Worm (Caenorhabditis elegans): ENCODE results near the gene Y50E8A.2.

Y50E8A.2 gene

ce11 chrV:14689060-14689750 is 39.4 kb downstream of the Y50E8A.2 start, which contains the start of gene gasr-8 (continued):
- TF ChIP-seq lim-7 (GFP tag; IDR thresholded peaks at IDR 0.05) (peak; percentile 62; the same call in 1 of the 2 replicates), R02D3.7 (tag; optimal IDR thresholded peaks at IDR 0.05) (no peak), vab-7 (GFP tag; IDR thresholded peaks at IDR 0.05) (peak; percentile 51; the same call in 1 of the 2 replicates), madf-9 (GFP tag; conservative IDR thresholded peaks at IDR 0.05) (0 out of 2 replicates have a peak, but pooled peaks have one; percentile 22), mxl-2 (GFP tag; conservative IDR thresholded peaks at IDR 0.05) (0 out of 2 replicates have a peak, but pooled peaks have one; percentile 3), lin-29 (GFP tag; IDR thresholded peaks at IDR 0.05) (0 out of 2 replicates have a peak, but pooled peaks have one; percentile 10), aha-1 (tag) (peak; percentile 35)

DNA sequence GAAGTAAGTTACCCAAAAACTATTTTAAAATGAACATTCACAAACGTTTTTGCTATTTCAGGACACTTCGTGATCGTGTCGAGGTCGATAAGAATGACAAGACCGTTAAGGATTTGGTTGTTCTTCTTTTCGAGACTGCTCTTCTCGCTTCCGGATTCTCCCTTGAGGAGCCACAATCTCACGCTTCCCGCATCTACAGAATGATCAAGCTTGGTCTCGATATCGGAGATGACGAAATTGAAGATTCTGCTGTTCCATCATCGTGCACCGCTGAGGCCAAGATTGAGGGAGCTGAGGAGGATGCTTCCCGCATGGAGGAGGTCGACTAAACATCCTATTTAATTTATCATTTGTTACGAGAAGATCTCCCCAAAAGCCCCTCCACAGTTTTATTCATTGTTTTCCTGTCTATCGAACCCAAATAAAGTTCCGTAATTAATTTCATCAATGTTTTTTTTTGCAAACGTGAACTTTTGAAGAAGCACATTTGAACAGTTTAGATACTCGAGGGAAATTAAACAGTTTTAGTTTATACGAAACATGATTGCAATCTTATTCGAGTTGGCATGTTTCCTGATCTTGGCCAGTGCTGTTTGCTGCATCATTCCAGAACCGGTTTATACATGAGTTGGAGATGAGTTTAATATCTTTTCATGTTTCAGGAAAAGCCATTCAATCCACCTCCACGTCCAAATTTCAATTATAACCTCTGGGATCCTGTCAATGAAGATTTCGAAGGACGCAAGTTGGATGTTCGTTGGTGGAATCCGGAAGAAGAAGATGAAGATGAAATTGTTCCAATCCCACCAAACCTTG is 40.3 kb downstream of the Y50E8A.2 start, which contains the start of gene C47E8.11:
Gene C47E8.11, plus strand, starts transcription at position 520 of the 816 bp plus-strand sequence.
- TF ChIP-seq madf-9 (GFP tag; conservative IDR thresholded peaks at IDR 0.05) (peak; percentile 2; the same call in 1 of the 2 replicates), nhr-41 (GFP tag; IDR thresholded peaks at IDR 0.05) (0 out of 2 replicates have a peak, but pooled peaks have one; percentile 14), dpl-1 (GFP tag; optimal IDR thresholded peaks at IDR 0.05) (peak; percentile 9), F49E8.2 (tag; optimal IDR thresholded peaks at IDR 0.05; ENCODE audit: borderline replicate concordance) (peak; percentile 68), mes-2 (tag; optimal IDR thresholded peaks at IDR 0.05; ENCODE audit: poor library complexity, severe bottlenecking) (no peak), T20F7.1 (GFP tag; optimal IDR thresholded peaks at IDR 0.05) (peak; percentile 64), unc-39 (tag; optimal IDR thresholded peaks at IDR 0.05) (no peak), dmd-6 (GFP tag; IDR thresholded peaks at IDR 0.05) (no peak; the same call in 1 of the 2 replicates), D1046.2 (GFP tag; IDR thresholded peaks at IDR 0.05) (no peak), lin-29 (GFP tag; IDR thresholded peaks at IDR 0.05) (peak; percentile 31; the same call in 1 of the 2 replicates), lim-7 (GFP tag; IDR thresholded peaks at IDR 0.05) (peak; percentile 65), vab-7 (GFP tag; IDR thresholded peaks at IDR 0.05) (0 out of 2 replicates have a peak, but pooled peaks have one; percentile 38), unc-130 (GFP tag; optimal IDR thresholded peaks at IDR 0.05) (no peak), nhr-6 (tag; optimal IDR thresholded peaks at IDR 0.05) (peak; percentile 92), lsy-2 (tag; optimal IDR thresholded peaks at IDR 0.05) (peak in 1 of 2 experiments; percentile 87), ctbp-1 (GFP tag; IDR thresholded peaks at IDR 0.05) (peak; percentile 11; the same call in 1 of the 2 replicates), hmg-1.1 (GFP tag; IDR thresholded peaks at IDR 0.05) (peak; percentile 39), F44E2.7 (GFP tag; IDR thresholded peaks at IDR 0.05) (no peak), hlh-11 (tag; optimal IDR thresholded peaks at IDR 0.05) (peak; percentile 58), sdz-12 (GFP tag; optimal IDR thresholded peaks at IDR 0.05) (peak; percentile 13), arid-1 (GFP tag; conservative IDR thresholded peaks at IDR 0.05) (peak; percentile 44; the same call in 1 of the 2 replicates), jun-1 (tag; optimal IDR thresholded peaks at IDR 0.05) (no peak), tra-1 (GFP tag; IDR thresholded peaks at IDR 0.05) (no peak), ceh-82 (tag; optimal IDR thresholded peaks at IDR 0.05) (no peak), T26A8.4 (GFP tag; IDR thresholded peaks at IDR 0.05) (peak; percentile 77), ceh-62 (tag; optimal IDR thresholded peaks at IDR 0.05) (no peak), aly-2 (tag; optimal IDR thresholded peaks at IDR 0.05) (peak; percentile 100), F26F4.8 (GFP tag; conservative IDR thresholded peaks at IDR 0.05) (peak; percentile 48; the same call in 1 of the 2 replicates), aha-1 (tag) (peak; percentile 98), Y75B8A.6 (GFP tag; IDR thresholded peaks at IDR 0.05) (peak; percentile 59), zip-11 (GFP tag; IDR thresholded peaks at IDR 0.05) (0 out of 2 replicates have a peak, but pooled peaks have one; percentile 5), mep-1 (tag; optimal IDR thresholded peaks at IDR 0.05) (peak; percentile 80), lin-39 (tag; optimal IDR thresholded peaks at IDR 0.05) (no peak), zfp-2 (tag; optimal IDR thresholded peaks at IDR 0.05) (no peak), Y48G9A.11 (GFP tag; IDR thresholded peaks at IDR 0.05) (peak; percentile 64; the same call in 1 of the 2 replicates), zip-2 (tag; optimal IDR thresholded peaks at IDR 0.05) (no peak), lin-15B (tag; optimal IDR thresholded peaks at IDR 0.05) (no peak), attf-4 (tag; optimal IDR thresholded peaks at IDR 0.05) (no peak), daf-12 (tag; optimal IDR thresholded peaks at IDR 0.05) (no peak), zfp-3 (GFP tag; conservative IDR thresholded peaks at IDR 0.05) (peak; percentile 92), mxl-3 (GFP tag; optimal IDR thresholded peaks at IDR 0.05) (no peak), nhr-48 (tag; optimal IDR thresholded peaks at IDR 0.05) (peak; percentile 13), snpc-1.2 (GFP tag; IDR thresholded peaks at IDR 0.05) (peak; percentile 50)
